Fruit fly (Drosophila melanogaster) Kc167 (cell line): Measurements from ENCODE around the gene tal-1A.

Experiments
- Myc ChIP-seq: fragments of >200 bp; optimal IDR thresholded peaks from 2 replicates; lab custom pipeline; 2017; ENCODE audit warnings: missing external identifiers
- Sin3A ChIP-seq: fragments of >200 bp; optimal IDR thresholded peaks from 2 replicates; lab custom pipeline; 2018; ENCODE audit warnings: missing external identifiers
- h ChIP-seq: fragments of >200 bp; optimal IDR thresholded peaks from 3 replicates; lab custom pipeline; 2018; ENCODE audit warnings: missing external identifiers
- insv ChIP-seq: fragments of >200 bp; optimal IDR thresholded peaks from 3 replicates; lab custom pipeline; 2018; ENCODE audit warnings: missing external identifiers
- psq ChIP-seq: fragments of >200 bp; optimal IDR thresholded peaks from 2 replicates; lab custom pipeline; 2017; ENCODE audit warnings: missing external identifiers
- ttk ChIP-seq: sonication (Bioruptor generic); optimal IDR thresholded peaks from 2 replicates; lab custom pipeline; 2017; ENCODE audit warnings: missing external identifiers

DNA sequence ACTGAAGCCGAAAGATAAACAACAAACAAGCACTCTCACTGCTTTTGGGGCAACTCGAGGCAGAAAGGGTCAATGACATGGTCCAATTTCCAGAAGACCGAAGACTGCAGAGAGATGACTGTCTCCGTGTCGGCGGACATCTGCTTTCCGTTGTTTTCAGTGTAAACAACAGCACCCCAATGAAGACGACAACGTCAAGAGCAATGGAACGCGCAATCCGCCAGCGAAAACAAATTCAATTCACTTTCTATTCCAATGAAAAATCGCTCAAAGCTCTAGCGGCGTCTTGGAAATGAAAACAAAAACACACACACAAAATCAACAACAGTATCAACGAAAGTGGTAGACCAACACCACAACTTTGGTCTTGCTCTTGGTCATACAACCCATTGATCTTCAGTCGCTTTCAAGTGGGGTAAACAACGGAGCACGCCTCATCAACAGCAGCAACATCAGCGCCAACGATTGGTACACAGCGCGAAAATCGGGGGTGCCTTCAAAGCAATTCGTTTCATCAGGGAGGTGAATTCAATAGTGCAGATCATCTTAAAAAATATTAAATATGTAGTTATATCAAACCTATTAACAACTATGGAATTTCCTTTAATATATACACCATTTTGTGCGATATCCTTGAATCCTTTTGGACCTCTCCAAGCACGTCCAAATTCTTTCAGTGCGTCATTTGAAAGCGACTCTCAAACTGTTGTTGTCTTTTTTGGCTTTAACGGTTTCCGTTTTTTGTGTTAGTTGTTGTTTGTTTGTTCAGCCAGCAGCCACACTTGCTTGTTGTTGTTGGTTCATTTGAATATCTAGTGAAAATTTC lies 4.8 kb downstream of the tal-1A start:
- TF ChIP-seq h (lab: Kevin White, UChicago) = no peak
- no peak for TF ChIP-seq psq (lab: Kevin White, UChicago)
- TF ChIP-seq Sin3A = no peak
- no peak for TF ChIP-seq ttk (lab: Kevin White, UChicago)
- TF ChIP-seq insv = no peak
- TF ChIP-seq Myc (lab: Kevin White, UChicago) = no peak
